Worm (Caenorhabditis elegans) whole organism, mixed stage, embryonic: ENCODE measurements around the gene srh-48.

Experiments
- M03D4.4 ChIP-seq: sonication (generic microtip); optimal IDR thresholded peaks from 2 replicates; lab custom pipeline; 2017; ENCODE audit warnings: mild to moderate bottlenecking, missing genetic modification characterization, missing compliant biosample characterization
- bed-3 ChIP-seq: fragments of 200-800 bp; sonication (Bioruptor generic); optimal IDR thresholded peaks from 3 replicates; lab custom pipeline; 2018; ENCODE audit warnings: mild to moderate bottlenecking, missing genetic modification characterization, moderate library complexity, missing compliant biosample characterization
- blmp-1 ChIP-seq: fragments of 150-350 bp; optimal IDR thresholded peaks from 2 replicates; lab custom pipeline; 2014; ENCODE audit warnings: missing biosample characterization, missing genetic modification characterization
- ceh-39 ChIP-seq: fragments of 150-350 bp; optimal IDR thresholded peaks from 2 replicates; lab custom pipeline; 2014; ENCODE audit warnings: missing biosample characterization, missing genetic modification characterization
- ceh-83 ChIP-seq: fragments of 200-800 bp; sonication (Bioruptor generic); optimal IDR thresholded peaks from 2 replicates; lab custom pipeline; 2018; ENCODE audit warnings: mild to moderate bottlenecking, missing genetic modification characterization, missing compliant biosample characterization
- ces-1 ChIP-seq: fragments of 150-350 bp; optimal IDR thresholded peaks from 2 replicates; lab custom pipeline; 2014; ENCODE audit warnings: missing biosample characterization, missing genetic modification reagents, missing genetic modification characterization
- drap-1 ChIP-seq: fragments of 200-800 bp; sonication (Bioruptor generic); optimal IDR thresholded peaks from 3 replicates; lab custom pipeline; 2018; ENCODE audit warnings: mild to moderate bottlenecking, missing genetic modification characterization, missing compliant biosample characterization
- elt-1 ChIP-seq: sonication (generic microtip); optimal IDR thresholded peaks from 2 replicates; lab custom pipeline; 2017; ENCODE audit warnings: missing genetic modification characterization, mild to moderate bottlenecking, missing compliant biosample characterization, antibody characterized with exemption, moderate library complexity, borderline replicate concordance; ENCODE audit not compliant: insufficient read depth
- elt-3 ChIP-seq: fragments of 150-350 bp; optimal IDR thresholded peaks from 2 replicates; lab custom pipeline; 2014; ENCODE audit warnings: missing biosample characterization, missing genetic modification characterization
- flh-1 ChIP-seq: fragments of 200-800 bp; sonication (Bioruptor generic); optimal IDR thresholded peaks from 2 replicates; lab custom pipeline; 2018; ENCODE audit warnings: mild to moderate bottlenecking, missing genetic modification characterization, moderate library complexity, missing compliant biosample characterization
- ham-2 ChIP-seq: fragments of 200-800 bp; sonication (Bioruptor generic); optimal IDR thresholded peaks from 2 replicates; lab custom pipeline; 2018; ENCODE audit warnings: mild to moderate bottlenecking, missing genetic modification characterization, missing compliant biosample characterization
- hlh-1 ChIP-seq: fragments of 150-350 bp; optimal IDR thresholded peaks from 2 replicates; lab custom pipeline; 2014; ENCODE audit warnings: missing biosample characterization, missing genetic modification reagents, missing genetic modification characterization
- lin-32 ChIP-seq: fragments of 200-800 bp; sonication (Bioruptor generic); optimal IDR thresholded peaks from 2 replicates; lab custom pipeline; 2018; ENCODE audit warnings: mild to moderate bottlenecking, missing genetic modification characterization, missing compliant biosample characterization
- lsy-2 ChIP-seq: fragments of 150-350 bp; optimal IDR thresholded peaks from 2 replicates; lab custom pipeline; 2014; ENCODE audit warnings: missing biosample characterization, missing genetic modification characterization
- mab-5 ChIP-seq: fragments of 150-350 bp; optimal IDR thresholded peaks from 2 replicates; lab custom pipeline; 2014; ENCODE audit warnings: missing biosample characterization, missing genetic modification characterization
- mep-1 ChIP-seq: fragments of 150-350 bp; optimal IDR thresholded peaks from 2 replicates; lab custom pipeline; 2017; ENCODE audit warnings: missing biosample characterization, missing genetic modification reagents, missing genetic modification characterization, inconsistent platforms
- mls-2 ChIP-seq: sonication (generic microtip); optimal IDR thresholded peaks from 2 replicates; lab custom pipeline; 2016; ENCODE audit warnings: mild to moderate bottlenecking, missing genetic modification characterization, moderate library complexity, missing compliant biosample characterization
- nhr-12 ChIP-seq: fragments of 150-350 bp; optimal IDR thresholded peaks from 2 replicates; lab custom pipeline; 2014; ENCODE audit warnings: missing biosample characterization, missing genetic modification characterization
- nhr-2 ChIP-seq: fragments of 150-350 bp; optimal IDR thresholded peaks from 2 replicates; lab custom pipeline; 2014; ENCODE audit warnings: missing biosample characterization, missing genetic modification characterization
- nhr-237 ChIP-seq: fragments of 150-350 bp; optimal IDR thresholded peaks from 2 replicates; lab custom pipeline; 2014; ENCODE audit warnings: missing biosample characterization, missing genetic modification characterization
- nhr-28 ChIP-seq: fragments of 150-350 bp; optimal IDR thresholded peaks from 2 replicates; lab custom pipeline; 2014; ENCODE audit warnings: missing biosample characterization, missing genetic modification characterization
- sem-2 ChIP-seq: fragments of 200-800 bp; sonication (Bioruptor generic); optimal IDR thresholded peaks from 2 replicates; lab custom pipeline; 2018; ENCODE audit warnings: mild to moderate bottlenecking, missing genetic modification characterization, missing compliant biosample characterization
- snpc-4 ChIP-seq: fragments of 150-350 bp; optimal IDR thresholded peaks from 2 replicates; lab custom pipeline; 2014; ENCODE audit warnings: missing biosample characterization, missing genetic modification characterization
- tbx-8 ChIP-seq: fragments of 200-800 bp; sonication (Bioruptor generic); optimal IDR thresholded peaks from 2 replicates; lab custom pipeline; 2018; ENCODE audit warnings: mild to moderate bottlenecking, missing genetic modification characterization, moderate library complexity, missing compliant biosample characterization
- unc-120 ChIP-seq: sonication (generic microtip); optimal IDR thresholded peaks from 2 replicates; lab custom pipeline; 2017; ENCODE audit warnings: missing genetic modification characterization, missing compliant biosample characterization; ENCODE audit not compliant: poor library complexity, severe bottlenecking
- unc-39 ChIP-seq: fragments of 150-350 bp; optimal IDR thresholded peaks from 2 replicates; lab custom pipeline; 2014; ENCODE audit warnings: missing biosample characterization, missing genetic modification characterization
- unc-62 ChIP-seq: fragments of 150-350 bp; optimal IDR thresholded peaks from 2 replicates; lab custom pipeline; 2014; ENCODE audit warnings: missing biosample characterization, missing genetic modification reagents, missing genetic modification characterization
- zip-8 ChIP-seq: fragments of 150-350 bp; optimal IDR thresholded peaks from 2 replicates; lab custom pipeline; 2014; ENCODE audit warnings: missing biosample characterization, missing genetic modification characterization
- ztf-11 ChIP-seq: fragments of 150-350 bp; optimal IDR thresholded peaks from 2 replicates; lab custom pipeline; 2014; ENCODE audit warnings: missing biosample characterization, missing genetic modification characterization

Gene srh-48

ce11 chrII:9374807-9375206 is 5.1 kb upstream of the srh-48 start, which contains the start of gene C06C3.12:
Gene C06C3.12, plus strand, starts transcription at chrII:9375107.
- TF ChIP-seq drap-1 (GFP tag; lab: Kevin White, UChicago) (no peak), nhr-28 (tag; lab: Kevin White, UChicago) (no peak), nhr-2 (tag; lab: Kevin White, UChicago) (no peak), zip-8 (tag; lab: Kevin White, UChicago) (no peak), ceh-83 (GFP tag; lab: Kevin White, UChicago) (no peak), nhr-237 (tag; lab: Kevin White, UChicago) (no peak), flh-1 (no peak), elt-1 (tag; lab: Kevin White, UChicago) (no peak)

ce11 chrII:9377158-9377557 is 2.7 kb upstream of the srh-48 start, which contains the start of gene C06C3.10:
Gene C06C3.10, minus strand, starts transcription at chrII:9377258.
- TF ChIP-seq ceh-39 (no peak), ztf-11 (no peak), lsy-2 (tag; lab: Kevin White, UChicago) (no peak), nhr-237 (tag; lab: Kevin White, UChicago) (no peak), drap-1 (GFP tag; lab: Kevin White, UChicago) (no peak), zip-8 (tag; lab: Kevin White, UChicago) (no peak), hlh-1 (no peak), unc-120 (no peak), bed-3 (no peak), nhr-28 (tag; lab: Kevin White, UChicago) (no peak), mab-5 (tag; lab: Kevin White, UChicago) (no peak), unc-39 (no peak), ceh-83 (GFP tag; lab: Kevin White, UChicago) (no peak), unc-62 (no peak), snpc-4 (no peak)

ce11 chrII:9378174-9378573 is 1.7 kb upstream of the srh-48 start:
- TF ChIP-seq bed-3 (no peak), snpc-4 (no peak)

- no peak for TF ChIP-seq ham-2
- no peak for TF ChIP-seq elt-3 (tag; lab: Kevin White, UChicago)
- TF ChIP-seq snpc-4 = no peak
- TF ChIP-seq nhr-2 (tag; lab: Kevin White, UChicago) = no peak
- TF ChIP-seq tbx-8 = no peak
Observed at ce11 chrII:9385241-9385640, 5.3 kb downstream of the srh-48 start, which contains the start of gene C06C3.7. Gene C06C3.7, plus strand, starts transcription at chrII:9385541.

ce11 chrII:9392724-9393123 is 12.8 kb downstream of the srh-48 start, which contains the start of gene lido-17:
Gene lido-17, minus strand, starts transcription at chrII:9392824.
- TF ChIP-seq ceh-83 (GFP tag; lab: Kevin White, UChicago) (no peak), nhr-28 (tag; lab: Kevin White, UChicago) (no peak), unc-39 (no peak)

ce11 chrII:9397496-9397895 is 17.6 kb downstream of the srh-48 start, which contains the start of gene Y51B9A.9:
Gene Y51B9A.9, minus strand, starts transcription at chrII:9397596.
- TF ChIP-seq mep-1 (tag; lab: Kevin White, UChicago) = no peak
- TF ChIP-seq ces-1 (GFP tag; lab: Kevin White, UChicago) = no peak
- no peak for TF ChIP-seq unc-62
- TF ChIP-seq sem-2 (GFP tag; lab: Kevin White, UChicago) = no peak
- no peak for TF ChIP-seq drap-1 (GFP tag; lab: Kevin White, UChicago)
- no peak for TF ChIP-seq flh-1
- TF ChIP-seq, all 35 proteins: peak for 0

ce11 chrII:9398370-9398901 is 18.5 kb downstream of the srh-48 start, which contains the start of the genes Y51B9A.14 and Y51B9A.8:
Gene Y51B9A.14, minus strand, starts transcription at chrII:9398470.
Gene Y51B9A.8, plus strand, starts transcription at chrII:9398851.
- no peak for TF ChIP-seq nhr-28 (tag; lab: Kevin White, UChicago)
- TF ChIP-seq mls-2 = no peak
- no peak for TF ChIP-seq snpc-4
- TF ChIP-seq blmp-1 = no peak
- TF ChIP-seq flh-1 = no peak
- TF ChIP-seq ham-2 = no peak
- TF ChIP-seq unc-62 = no peak
- TF ChIP-seq nhr-2 (tag; lab: Kevin White, UChicago) = no peak
- TF ChIP-seq bed-3 = no peak
- no peak for TF ChIP-seq sem-2 (GFP tag; lab: Kevin White, UChicago)
- no peak for TF ChIP-seq mep-1 (tag; lab: Kevin White, UChicago)
- TF ChIP-seq lsy-2 (tag; lab: Kevin White, UChicago) = no peak
- no peak for TF ChIP-seq nhr-12 (tag; lab: Kevin White, UChicago)
- TF ChIP-seq tbx-8 = no peak
- TF ChIP-seq drap-1 (GFP tag; lab: Kevin White, UChicago) = no peak
- TF ChIP-seq lin-32 (GFP tag; lab: Kevin White, UChicago) = no peak
- no peak for TF ChIP-seq M03D4.4 (tag; lab: Kevin White, UChicago)
- TF ChIP-seq ztf-11 = no peak
- TF ChIP-seq elt-3 (tag; lab: Kevin White, UChicago) = no peak
